Fruit fly (Drosophila melanogaster): ENCODE measurements around the gene CG12310.

DNA sequence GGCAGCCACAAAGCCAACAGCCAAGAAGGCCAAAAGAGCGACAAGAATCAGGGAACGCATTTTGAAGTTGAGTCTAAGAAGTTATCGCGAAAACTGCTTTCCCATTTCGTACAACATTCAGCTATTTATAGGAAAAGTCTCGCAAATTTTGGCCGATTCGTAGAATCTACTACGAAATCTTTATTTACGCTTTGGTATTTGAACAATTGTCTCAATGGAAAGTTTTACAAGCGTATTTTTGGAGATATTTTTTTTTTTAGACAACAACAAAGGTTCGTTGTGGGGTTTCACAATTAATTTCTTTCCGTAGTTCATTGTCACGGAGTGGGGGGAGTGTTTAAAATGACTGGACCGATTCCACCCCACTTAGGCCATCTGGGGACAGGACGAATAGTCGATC lies at the start of gene CG12310:
- TF ChIP-seq CG11294 (GFP tag; IDR thresholded peaks at IDR 0.05) (no peak), eg (GFP tag; IDR thresholded peaks at IDR 0.05) (no peak), Blimp-1 (GFP tag; optimal IDR thresholded peaks at IDR 0.05) (no peak), Hr39 (GFP tag; optimal IDR thresholded peaks at IDR 0.05) (no peak), Eip78C (GFP tag) (no peak), Hr38 (GFP tag; optimal IDR thresholded peaks at IDR 0.05) (no peak), Hr4 (GFP tag; optimal IDR thresholded peaks at IDR 0.05) (no peak), CG11902 (GFP tag; optimal IDR thresholded peaks at IDR 0.05) (no peak), CG4318 (GFP tag; optimal IDR thresholded peaks at IDR 0.05) (no peak), Ets96B (tag; optimal IDR thresholded peaks at IDR 0.05) (no peak)

All from whole organism, prepupa.